Worm (Caenorhabditis elegans) whole organism, L4/young adult: Measurements from ENCODE around the gene sodh-2.

Source experiments
- W03F9.2 ChIP-seq: fragments of 150-350 bp; optimal IDR thresholded peaks from 2 replicates; lab custom pipeline; 2014; ENCODE audit warnings: missing biosample characterization, missing genetic modification characterization
- dao-5 ChIP-seq: sonication (generic microtip); optimal IDR thresholded peaks from 2 replicates; lab custom pipeline; 2016; ENCODE audit warnings: missing genotype, missing genetic modification characterization, moderate library complexity, missing compliant biosample characterization
- him-1 ChIP-seq: sonication (generic microtip); optimal IDR thresholded peaks from 2 replicates; lab custom pipeline; 2016; ENCODE audit warnings: missing genotype, missing genetic modification reagents, missing genetic modification characterization, missing compliant biosample characterization

ce11 chrV:11846969-11847368 is 44.1 kb downstream of the sodh-2 start:
- TF ChIP-seq W03F9.2 (tag; lab: Kevin White, UChicago) (no peak), him-1 (no peak), dao-5 (tag; lab: Kevin White, UChicago) (no peak)
